Worm (Caenorhabditis elegans) whole organism, late embryonic: Measurements from ENCODE around the gene cdo-1.

ENCODE experiments used
- C08G9.2 ChIP-seq: sonication (generic microtip); optimal IDR thresholded peaks from 2 replicates; lab custom pipeline; 2016; ENCODE audit warnings: mild to moderate bottlenecking, missing genetic modification characterization, moderate library complexity, missing compliant biosample characterization
- C38D4.7 ChIP-seq: fragments of 200-800 bp; sonication (Bioruptor generic); optimal IDR thresholded peaks from 2 replicates; lab custom pipeline; 2018; ENCODE audit warnings: mild to moderate bottlenecking, missing genetic modification characterization, moderate library complexity, missing compliant biosample characterization
- K02D7.2 ChIP-seq: sonication (generic microtip); optimal IDR thresholded peaks from 2 replicates; lab custom pipeline; 2017; ENCODE audit warnings: mild to moderate bottlenecking, missing genetic modification characterization, missing compliant biosample characterization
- K09A11.1 ChIP-seq: sonication (generic microtip); optimal IDR thresholded peaks from 2 replicates; lab custom pipeline; 2017; ENCODE audit warnings: antibody characterized with exemption, mild to moderate bottlenecking, missing genetic modification characterization, missing compliant biosample characterization; ENCODE audit not compliant: insufficient read depth
- Y22D7AL.16 ChIP-seq: sonication (generic microtip); optimal IDR thresholded peaks from 2 replicates; lab custom pipeline; 2016; ENCODE audit warnings: missing genetic modification characterization, missing compliant biosample characterization
- ahr-1 ChIP-seq: sonication (generic microtip); optimal IDR thresholded peaks from 2 replicates; lab custom pipeline; 2016; ENCODE audit warnings: missing genetic modification characterization, missing compliant biosample characterization
- ama-1 ChIP-seq: fragments of 150-350 bp; optimal IDR thresholded peaks from 2 replicates; lab custom pipeline; 2014
- ceh-18 ChIP-seq: sonication (generic microtip); optimal IDR thresholded peaks from 2 replicates; lab custom pipeline; 2016; ENCODE audit warnings: missing genetic modification characterization, missing compliant biosample characterization
- ceh-2 ChIP-seq: sonication (generic microtip); optimal IDR thresholded peaks from 2 replicates; lab custom pipeline; 2016; ENCODE audit warnings: missing genotype, missing genetic modification characterization, missing compliant biosample characterization
- ceh-31 ChIP-seq: sonication (generic microtip); optimal IDR thresholded peaks from 2 replicates; lab custom pipeline; 2016; ENCODE audit warnings: missing genetic modification characterization, missing compliant biosample characterization
- ceh-34 ChIP-seq: sonication (generic microtip); optimal IDR thresholded peaks from 2 replicates; lab custom pipeline; 2016; ENCODE audit warnings: mild to moderate bottlenecking, missing genetic modification characterization, missing compliant biosample characterization
- ceh-45 ChIP-seq: fragments of 200-800 bp; sonication (Bioruptor generic); IDR thresholded peaks from 2 replicates; pipeline ENCODE4 v1.3.6; 2022; ENCODE audit warnings: missing genetic modification reagents, missing genetic modification characterization, missing compliant biosample characterization
- ceh-9 ChIP-seq: sonication (generic microtip); optimal IDR thresholded peaks from 2 replicates; lab custom pipeline; 2016; ENCODE audit warnings: mild to moderate bottlenecking, missing genetic modification characterization, inconsistent platforms, missing compliant biosample characterization
- che-1 ChIP-seq: sonication (generic microtip); optimal IDR thresholded peaks from 2 replicates; lab custom pipeline; 2016; ENCODE audit warnings: mild to moderate bottlenecking, missing genetic modification characterization, missing compliant biosample characterization
- dmd-4 ChIP-seq: sonication (generic microtip); optimal IDR thresholded peaks from 2 replicates; lab custom pipeline; 2016; ENCODE audit warnings: borderline replicate concordance, missing genetic modification characterization, missing compliant biosample characterization
- dve-1 ChIP-seq: sonication (generic microtip); optimal IDR thresholded peaks from 2 replicates; lab custom pipeline; 2017; ENCODE audit warnings: antibody characterized with exemption, mild to moderate bottlenecking, missing genetic modification characterization, missing compliant biosample characterization
- elt-2 ChIP-seq: sonication (generic microtip); optimal IDR thresholded peaks from 2 replicates; lab custom pipeline; 2016; ENCODE audit warnings: missing genetic modification reagents, missing genetic modification characterization, missing compliant biosample characterization
- ets-4 ChIP-seq: sonication (generic microtip); optimal IDR thresholded peaks from 2 replicates; lab custom pipeline; 2016; ENCODE audit warnings: missing genetic modification characterization, missing compliant biosample characterization
- eyg-1 ChIP-seq: sonication (generic microtip); optimal IDR thresholded peaks from 2 replicates; lab custom pipeline; 2016; ENCODE audit warnings: missing genotype, missing genetic modification characterization, missing compliant biosample characterization
- fkh-6 ChIP-seq: sonication (generic microtip); optimal IDR thresholded peaks from 2 replicates; lab custom pipeline; 2016; ENCODE audit warnings: missing genetic modification characterization, missing compliant biosample characterization
- hlh-15 ChIP-seq: sonication (generic microtip); optimal IDR thresholded peaks from 2 replicates; lab custom pipeline; 2016; ENCODE audit warnings: missing genetic modification characterization, missing compliant biosample characterization
- hlh-6 ChIP-seq: sonication (generic microtip); optimal IDR thresholded peaks from 2 replicates; lab custom pipeline; 2016; ENCODE audit warnings: missing genotype, missing genetic modification characterization, missing compliant biosample characterization
- hlh-8 ChIP-seq: sonication (generic microtip); optimal IDR thresholded peaks from 2 replicates; lab custom pipeline; 2016; ENCODE audit warnings: missing genotype, missing genetic modification characterization, missing compliant biosample characterization
- lim-6 ChIP-seq: sonication (generic microtip); optimal IDR thresholded peaks from 2 replicates; lab custom pipeline; 2016; ENCODE audit warnings: missing genetic modification characterization, missing compliant biosample characterization
- lin-11 ChIP-seq: fragments of 200-800 bp; sonication (Bioruptor generic); optimal IDR thresholded peaks from 2 replicates; lab custom pipeline; 2018; ENCODE audit warnings: mild to moderate bottlenecking, missing genetic modification characterization, missing compliant biosample characterization
- madf-2 ChIP-seq: sonication (generic microtip); optimal IDR thresholded peaks from 2 replicates; lab custom pipeline; 2017; ENCODE audit warnings: missing genetic modification characterization, missing compliant biosample characterization
- nfya-1 ChIP-seq: sonication (generic microtip); optimal IDR thresholded peaks from 2 replicates; lab custom pipeline; 2017; ENCODE audit warnings: missing genetic modification characterization, mild to moderate bottlenecking, missing compliant biosample characterization, antibody characterized with exemption, moderate library complexity
- npax-4 ChIP-seq: sonication (generic microtip); optimal IDR thresholded peaks from 2 replicates; lab custom pipeline; 2016; ENCODE audit warnings: missing genetic modification characterization, missing compliant biosample characterization
- odd-2 ChIP-seq: sonication (generic microtip); optimal IDR thresholded peaks from 2 replicates; lab custom pipeline; 2017; ENCODE audit warnings: antibody characterized with exemption, mild to moderate bottlenecking, missing genetic modification characterization, missing compliant biosample characterization
- pax-1 ChIP-seq: fragments of 150-350 bp; optimal IDR thresholded peaks from 2 replicates; lab custom pipeline; 2014; ENCODE audit warnings: missing biosample characterization, missing genetic modification characterization
- pha-2 ChIP-seq: sonication (generic microtip); optimal IDR thresholded peaks from 2 replicates; lab custom pipeline; 2017; ENCODE audit warnings: mild to moderate bottlenecking, missing genetic modification characterization, missing compliant biosample characterization
- pha-4 ChIP-seq: fragments of 150-350 bp; optimal IDR thresholded peaks from 2 replicates; lab custom pipeline; 2018; ENCODE audit warnings: missing biosample characterization, missing genetic modification reagents, missing genetic modification characterization
- pqm-1 ChIP-seq: sonication (generic microtip); optimal IDR thresholded peaks from 2 replicates; lab custom pipeline; 2016; ENCODE audit warnings: missing genetic modification characterization, missing compliant biosample characterization
- pros-1 ChIP-seq: fragments of 150-350 bp; optimal IDR thresholded peaks from 2 replicates; lab custom pipeline; 2014; ENCODE audit warnings: missing biosample characterization, missing genetic modification reagents, missing genetic modification characterization
- ref-2 ChIP-seq: sonication (generic microtip); optimal IDR thresholded peaks from 2 replicates; lab custom pipeline; 2016; ENCODE audit warnings: missing genetic modification characterization, missing compliant biosample characterization
- sdc-2 ChIP-seq: sonication (generic microtip); optimal IDR thresholded peaks from 2 replicates; lab custom pipeline; 2016; ENCODE audit warnings: missing genotype, missing genetic modification characterization, missing compliant biosample characterization
- sox-2 ChIP-seq: fragments of 200-800 bp; sonication (Bioruptor generic); IDR thresholded peaks from 2 replicates; pipeline ENCODE4 v1.3.6; 2022; ENCODE audit warnings: missing genetic modification reagents, missing genetic modification characterization, missing compliant biosample characterization
- sox-4 ChIP-seq: sonication (generic microtip); optimal IDR thresholded peaks from 2 replicates; lab custom pipeline; 2017; ENCODE audit warnings: mild to moderate bottlenecking, missing genetic modification characterization, inconsistent platforms, missing compliant biosample characterization
- syd-9 ChIP-seq: sonication (generic microtip); optimal IDR thresholded peaks from 2 replicates; lab custom pipeline; 2016; ENCODE audit warnings: mild to moderate bottlenecking, missing genetic modification characterization, moderate library complexity, missing compliant biosample characterization
- unc-3 ChIP-seq, 2 experiments: fragments of 200-800 bp in 1 of 2; sonication (Bioruptor generic) in 1 of 2; sonication (generic microtip) in 1 of 2; conservative IDR thresholded peaks in 1 of 2; optimal IDR thresholded peaks in 1 of 2; 2 replicates each; pipeline versions ENCODE4 v1.3.6 to Lab custom; 2016 to 2022; ENCODE audit warnings: missing compliant biosample characterization in 2 of 2, missing genetic modification characterization in 2 of 2, missing genetic modification reagents in 1 of 2
- unc-42 ChIP-seq: sonication (generic microtip); optimal IDR thresholded peaks from 2 replicates; lab custom pipeline; 2016; ENCODE audit warnings: missing genotype, missing genetic modification characterization, missing compliant biosample characterization
- unc-86 ChIP-seq: sonication (generic microtip); optimal IDR thresholded peaks from 2 replicates; lab custom pipeline; 2016; ENCODE audit warnings: missing genetic modification characterization, missing compliant biosample characterization

The cdo-1 gene

ce11 chrX:876935-877334, 13.6 kb upstream of the cdo-1 start, which contains the start of gene ZC13.1 (continued):
- TF ChIP-seq sox-2 (GFP tag; lab: Robert Waterston, UW) (peak; percentile 8; the same call in 1 of the 2 replicates), ceh-34 (tag; lab: Kevin White, UChicago) (peak; percentile 39), C08G9.2 (tag; lab: Kevin White, UChicago) (peak; percentile 6), ahr-1 (tag; lab: Kevin White, UChicago) (no peak), pros-1 (tag; lab: Kevin White, UChicago) (peak; percentile 62), lin-11 (no peak), ets-4 (tag; lab: Kevin White, UChicago) (peak; percentile 0), unc-86 (tag; lab: Kevin White, UChicago) (no peak), che-1 (no peak), Y22D7AL.16 (tag; lab: Kevin White, UChicago) (no peak), ceh-31 (tag; lab: Kevin White, UChicago) (peak; percentile 85), pha-2 (tag; lab: Kevin White, UChicago) (no peak)

ce11 chrX:873634-874033, 10.3 kb upstream of the cdo-1 start:
- no peak for TF ChIP-seq npax-4 (tag; lab: Kevin White, UChicago)
- no peak for TF ChIP-seq C38D4.7
- TF ChIP-seq pqm-1 (tag; lab: Kevin White, UChicago), result no peak
- no peak for TF ChIP-seq eyg-1 (tag; lab: Kevin White, UChicago)
- TF ChIP-seq ceh-34 (tag; lab: Kevin White, UChicago), result no peak
- no peak for TF ChIP-seq sox-2 (GFP tag; lab: Robert Waterston, UW)
- no peak for TF ChIP-seq ceh-18

- TF ChIP-seq eyg-1 (tag; lab: Kevin White, UChicago), result no peak
- no peak for TF ChIP-seq lim-6 (tag; lab: Kevin White, UChicago)
- TF ChIP-seq unc-3 (GFP tag; conservative IDR thresholded peaks at IDR 0.05; lab: Robert Waterston, UW), result no peak
- TF ChIP-seq unc-3 (tag; optimal IDR thresholded peaks at IDR 0.05; lab: Kevin White, UChicago), result no peak
- TF ChIP-seq dmd-4, result no peak
- TF ChIP-seq pax-1 (tag; lab: Kevin White, UChicago), result no peak
- no peak for TF ChIP-seq hlh-15 (tag; lab: Kevin White, UChicago)
- TF ChIP-seq sox-4 (tag; lab: Kevin White, UChicago), result no peak
- TF ChIP-seq ceh-2 (tag; lab: Kevin White, UChicago), result no peak
- TF ChIP-seq hlh-8, result no peak
- no peak for TF ChIP-seq npax-4 (tag; lab: Kevin White, UChicago)
- TF ChIP-seq odd-2, result no peak
- no peak for TF ChIP-seq ceh-18
- no peak for TF ChIP-seq pha-4 (tag; lab: Kevin White, UChicago)
Observed at ce11 chrX:871957-872715, 8.8 kb upstream of the cdo-1 start, which contains the start of gene F56F10.1. Gene F56F10.1, plus strand, starts transcription at chrX:872603.

- TF ChIP-seq ceh-45 (no peak), nfya-1 (tag; lab: Kevin White, UChicago) (peak; percentile 39), pros-1 (tag; lab: Kevin White, UChicago) (peak; percentile 37), ref-2 (tag; lab: Kevin White, UChicago) (peak; percentile 69), K02D7.2 (no peak), ceh-31 (tag; lab: Kevin White, UChicago) (peak; percentile 85), pha-2 (tag; lab: Kevin White, UChicago) (peak; percentile 17), elt-2 (tag; lab: Kevin White, UChicago) (peak; percentile 14), pqm-1 (tag; lab: Kevin White, UChicago) (no peak), eyg-1 (tag; lab: Kevin White, UChicago) (no peak), syd-9 (no peak), sox-4 (tag; lab: Kevin White, UChicago) (no peak), pha-4 (tag; lab: Kevin White, UChicago) (no peak), unc-86 (tag; lab: Kevin White, UChicago) (no peak), madf-2 (tag; lab: Kevin White, UChicago) (no peak), hlh-6 (tag; lab: Kevin White, UChicago) (peak; percentile 22), K09A11.1 (tag; lab: Kevin White, UChicago) (peak; percentile 43), fkh-6 (tag; lab: Kevin White, UChicago) (no peak), lin-11 (no peak), sdc-2 (tag; lab: Kevin White, UChicago) (peak; percentile 75), ama-1 (lab: Kevin White, UChicago) (no peak), ceh-18 (no peak), che-1 (no peak), unc-42 (peak; percentile 27), ceh-34 (tag; lab: Kevin White, UChicago) (peak; percentile 63), dve-1 (no peak), C08G9.2 (tag; lab: Kevin White, UChicago) (peak; percentile 27), hlh-15 (tag; lab: Kevin White, UChicago) (no peak), sox-2 (GFP tag; lab: Robert Waterston, UW) (peak; percentile 37; the same call in 1 of the 2 replicates), ceh-9 (tag; lab: Kevin White, UChicago) (no peak)
Observed at ce11 chrX:871020-871419, 7.6 kb upstream of the cdo-1 start, which contains the start of gene lgl-1. Gene lgl-1, minus strand, starts transcription at chrX:871089.
